Worm (Caenorhabditis elegans) whole organism, L4/young adult: ENCODE data around the gene suox-1.

Experiments used
- W03F9.2 ChIP-seq: fragments of 150-350 bp; optimal IDR thresholded peaks from 2 replicates; lab custom pipeline; 2014; ENCODE audit warnings: missing biosample characterization, missing genetic modification characterization
- dao-5 ChIP-seq: sonication (generic microtip); optimal IDR thresholded peaks from 2 replicates; lab custom pipeline; 2016; ENCODE audit warnings: missing genotype, missing genetic modification characterization, moderate library complexity, missing compliant biosample characterization
- him-1 ChIP-seq: sonication (generic microtip); optimal IDR thresholded peaks from 2 replicates; lab custom pipeline; 2016; ENCODE audit warnings: missing genotype, missing genetic modification reagents, missing genetic modification characterization, missing compliant biosample characterization

DNA sequence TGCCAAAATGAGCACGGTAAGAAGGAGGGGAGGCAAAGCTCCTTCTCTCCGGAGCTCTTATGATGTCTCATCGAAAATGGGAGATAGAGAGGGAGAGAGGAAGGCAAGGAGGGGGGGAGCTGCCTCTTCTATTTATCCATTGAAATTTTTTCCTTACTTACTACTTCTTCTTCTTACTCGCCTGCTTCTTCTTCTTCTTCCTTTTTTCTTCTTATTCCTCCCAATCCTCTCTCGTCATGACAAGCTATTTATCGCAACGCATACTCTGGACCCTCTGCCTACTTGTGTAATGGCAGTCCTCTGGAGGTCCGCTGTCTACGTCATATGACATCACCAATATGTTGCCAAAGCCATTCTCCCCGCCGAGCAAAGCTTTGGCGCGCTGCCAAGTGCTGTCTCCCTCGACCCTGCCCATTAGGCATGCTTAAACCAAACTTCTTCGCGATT, 37.9 kb downstream of the suox-1 start:
- TF ChIP-seq dao-5 = no peak
- TF ChIP-seq W03F9.2 (tag; lab: Kevin White, UChicago) = no peak
- peak; percentile 72 for TF ChIP-seq him-1
